Fruit fly (Drosophila melanogaster): Measurements from ENCODE around the gene CG5004.

Gene CG5004

DNA sequence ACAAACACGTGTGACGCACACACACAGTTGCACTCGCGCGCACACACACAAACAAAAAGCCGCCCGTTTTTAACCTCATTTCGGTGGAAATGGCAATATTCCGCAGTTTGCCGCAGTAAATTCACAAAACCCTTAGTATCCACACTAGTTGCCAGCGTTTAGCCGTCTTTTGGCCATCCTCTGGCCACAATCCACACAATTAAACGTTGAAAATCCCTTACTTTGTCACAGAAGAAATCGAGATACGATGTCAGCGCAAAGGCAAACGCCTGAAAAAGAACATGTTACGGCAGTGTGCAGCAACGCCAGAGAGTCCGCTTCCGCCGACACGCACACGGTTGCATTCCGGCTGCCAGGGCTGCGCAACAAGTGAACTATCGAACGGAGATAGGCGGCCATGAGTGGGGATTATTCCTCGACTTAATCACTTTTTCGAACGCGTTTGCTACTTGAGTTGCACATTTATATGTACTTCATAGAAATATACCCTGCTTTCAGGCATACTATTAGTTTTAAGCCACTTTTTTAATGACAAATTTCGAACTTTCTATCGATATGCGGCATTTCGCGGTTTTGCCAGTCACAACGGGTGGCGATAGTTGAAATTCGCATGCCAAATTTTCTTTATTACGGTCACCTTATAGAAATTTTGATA, 40.7 kb downstream of the CG5004 start, which contains the start of gene RpS5a (continued):
- peak; percentile 16 for TF ChIP-seq Jra (GFP tag; optimal IDR thresholded peaks at IDR 0.05)
- peak; percentile 16 for TF ChIP-seq CG32264 (GFP tag; optimal IDR thresholded peaks at IDR 0.05)
- no peak for TF ChIP-seq dl (GFP tag; optimal IDR thresholded peaks at IDR 0.05; ENCODE audit: insufficient read depth in 1 of 2, partially characterized antibody in 2 of 2)

DNA sequence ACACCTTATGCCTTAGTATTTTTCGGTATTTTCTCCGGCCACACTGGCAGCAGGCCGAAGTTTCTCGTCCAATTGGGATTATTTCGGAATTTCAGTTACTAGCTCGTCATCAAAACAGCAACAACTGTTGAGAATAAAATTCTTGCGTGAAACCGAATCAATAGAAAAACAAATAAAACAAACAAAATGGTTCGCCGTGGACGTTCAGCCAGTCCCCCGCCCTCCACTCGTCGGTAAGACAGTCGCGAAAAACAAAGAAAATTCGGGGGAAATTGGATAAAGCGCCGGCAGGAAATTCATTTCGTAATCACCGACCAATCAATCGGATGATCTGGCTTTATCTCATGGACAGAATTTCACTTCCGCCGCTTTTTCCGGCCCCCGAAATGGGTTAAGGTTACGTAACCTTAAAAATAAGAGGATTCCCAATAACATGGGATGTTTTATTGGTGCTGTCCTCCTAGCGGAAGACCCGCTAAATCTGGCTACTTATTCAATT, 41.6 kb downstream of the CG5004 start, which contains the start of gene Chchd2:
Gene Chchd2 (plus strand): TSS at position 51 of the 499 bp plus-strand sequence.
- TF ChIP-seq Sp1 (GFP tag; optimal IDR thresholded peaks at IDR 0.05) (peak; percentile 36), Rel (GFP tag; optimal IDR thresholded peaks at IDR 0.05) (no peak), Rel (tag; optimal IDR thresholded peaks at IDR 0.05) (peak; percentile 84), Hr83 (GFP tag; optimal IDR thresholded peaks at IDR 0.05; ENCODE audit: poor library complexity, severe bottlenecking) (no peak)

DNA sequence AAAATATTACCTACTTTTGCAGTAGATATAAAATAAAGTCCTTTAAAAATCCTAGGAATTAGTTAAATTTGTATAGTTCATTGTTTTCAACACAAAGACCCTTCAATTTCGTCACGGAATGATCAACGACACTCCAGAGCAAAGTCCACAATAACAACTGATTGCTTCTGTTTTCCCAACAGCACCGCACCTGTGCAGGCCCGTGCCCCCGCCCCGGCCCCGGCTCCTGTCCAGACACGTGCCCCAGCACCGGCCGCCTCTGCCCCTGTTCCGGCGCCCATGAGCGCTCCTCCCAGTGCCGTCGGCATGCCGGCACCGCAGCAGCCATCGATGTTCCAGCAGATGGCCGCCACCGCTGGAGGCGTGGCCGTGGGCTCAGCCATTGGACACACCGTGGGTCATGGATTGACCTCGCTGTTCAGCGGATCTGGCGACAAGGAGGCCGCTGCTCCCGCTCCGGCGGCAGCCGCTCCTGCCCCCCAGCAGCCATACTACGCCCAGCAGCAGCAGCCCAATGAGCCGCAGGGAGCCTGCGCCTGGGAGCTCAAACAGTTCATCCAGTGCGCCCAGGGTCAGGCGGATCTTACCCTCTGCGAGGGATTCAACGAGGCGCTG, 42.4 kb downstream of the CG5004 start:
- TF ChIP-seq lola (GFP tag; optimal IDR thresholded peaks at IDR 0.05), result no peak
- no peak for TF ChIP-seq woc (GFP tag; optimal IDR thresholded peaks at IDR 0.05)
- no peak for TF ChIP-seq ey (GFP tag; optimal IDR thresholded peaks at IDR 0.05)
- no peak for TF ChIP-seq Vsx2 (GFP tag; optimal IDR thresholded peaks at IDR 0.05; ENCODE audit: partially characterized antibody)
- TF ChIP-seq Dfd (GFP tag; optimal IDR thresholded peaks at IDR 0.05), result peak; percentile 98

DNA sequence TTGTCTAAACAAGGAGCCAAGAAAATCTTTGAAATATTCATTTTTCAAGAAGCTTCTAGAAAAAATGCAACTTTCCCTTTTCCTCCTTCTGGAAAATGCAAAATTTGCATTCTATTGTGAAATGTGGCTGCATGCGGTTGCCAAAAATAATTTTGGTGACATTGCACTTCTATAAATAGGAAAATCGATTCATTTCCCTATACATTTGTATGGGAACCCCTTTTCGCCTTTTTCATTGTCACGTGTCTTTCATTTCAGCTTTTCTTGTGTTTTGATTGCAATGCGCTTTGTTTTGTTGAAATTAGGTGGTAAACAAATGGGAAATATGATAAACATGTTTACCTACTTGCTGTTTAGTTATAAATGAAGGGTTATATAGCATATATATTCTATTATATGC, 43.3 kb downstream of the CG5004 start:
- TF ChIP-seq Rel (GFP tag; optimal IDR thresholded peaks at IDR 0.05) (no peak), Rel (tag; optimal IDR thresholded peaks at IDR 0.05) (peak; percentile 84), Hr78 (GFP tag; optimal IDR thresholded peaks at IDR 0.05) (no peak)

DNA sequence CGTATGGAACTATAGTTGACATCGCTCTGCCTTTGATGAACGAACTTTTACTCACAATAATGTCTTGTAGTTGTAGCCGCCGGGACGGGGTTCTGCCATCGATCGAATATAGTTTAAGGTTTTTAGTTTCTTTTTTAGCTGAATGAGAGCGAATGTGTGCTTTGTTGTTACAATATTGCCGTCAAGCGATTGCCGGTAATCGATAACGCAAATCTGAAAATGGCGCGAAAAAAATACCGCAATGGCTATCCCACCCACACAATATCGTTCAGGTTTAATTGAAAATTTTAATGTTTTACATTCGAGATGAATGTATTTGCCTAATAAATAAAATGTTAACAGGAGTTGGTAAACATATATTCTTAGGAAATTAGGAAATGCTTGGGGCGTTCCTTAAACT, 51.7 kb downstream of the CG5004 start, which contains the start of gene xmas:
Gene xmas (minus strand): TSS at position 191 of the 400 bp plus-strand sequence.
- TF ChIP-seq CG32264 (GFP tag; optimal IDR thresholded peaks at IDR 0.05) (no peak), lola (GFP tag; optimal IDR thresholded peaks at IDR 0.05) (no peak), Myc (optimal IDR thresholded peaks at IDR 0.05) (no peak), tai (GFP tag; optimal IDR thresholded peaks at IDR 0.05) (no peak), sv (GFP tag; optimal IDR thresholded peaks at IDR 0.05) (no peak), Mio (GFP tag; optimal IDR thresholded peaks at IDR 0.05) (no peak), fru (GFP tag; optimal IDR thresholded peaks at IDR 0.05) (no peak), h (GFP tag; optimal IDR thresholded peaks at IDR 0.05) (no peak), Hr78 (GFP tag; optimal IDR thresholded peaks at IDR 0.05) (no peak), dmrt93B (GFP tag; optimal IDR thresholded peaks at IDR 0.05) (no peak), HLH106 (tag; optimal IDR thresholded peaks at IDR 0.05) (no peak), CG9705 (GFP tag; optimal IDR thresholded peaks at IDR 0.05) (no peak), rgr (GFP tag; optimal IDR thresholded peaks at IDR 0.05) (no peak), Vsx2 (GFP tag; optimal IDR thresholded peaks at IDR 0.05; ENCODE audit: partially characterized antibody) (no peak), Hr83 (GFP tag; optimal IDR thresholded peaks at IDR 0.05; ENCODE audit: poor library complexity, severe bottlenecking) (no peak), sage (GFP tag; optimal IDR thresholded peaks at IDR 0.05) (no peak), jim (GFP tag; optimal IDR thresholded peaks at IDR 0.05) (no peak), pan (optimal IDR thresholded peaks at IDR 0.05) (no peak), psq (GFP tag; optimal IDR thresholded peaks at IDR 0.05) (no peak), br (GFP tag; optimal IDR thresholded peaks at IDR 0.05) (no peak)

DNA sequence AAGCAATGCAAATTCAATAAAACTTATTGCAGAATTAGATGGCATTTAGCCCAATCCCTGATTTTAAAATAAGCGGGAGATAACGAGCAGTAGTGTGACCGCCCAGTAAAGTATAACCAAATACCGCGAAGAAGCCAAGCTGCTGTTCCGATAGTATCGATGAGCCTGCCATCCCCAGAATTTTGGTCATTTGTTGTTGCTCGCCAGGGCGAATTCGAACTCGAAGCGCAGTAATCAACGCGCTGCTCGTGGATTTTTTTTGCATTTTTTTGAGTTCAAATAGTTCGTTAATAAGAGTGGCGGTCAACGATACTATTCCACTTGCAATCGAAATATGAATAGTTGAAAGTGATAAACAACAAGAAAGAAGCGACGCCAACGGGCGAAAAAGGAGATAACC, 52.4 kb downstream of the CG5004 start, which contains the start of gene baz:
Gene baz (plus strand): TSS at position 188 of the 400 bp plus-strand sequence.
- TF ChIP-seq psq (GFP tag; optimal IDR thresholded peaks at IDR 0.05), result peak; percentile 1
- peak; percentile 12 for TF ChIP-seq Sp1 (GFP tag; optimal IDR thresholded peaks at IDR 0.05)
- TF ChIP-seq Rel (GFP tag; optimal IDR thresholded peaks at IDR 0.05), result no peak
- peak; percentile 59 for TF ChIP-seq Rel (tag; optimal IDR thresholded peaks at IDR 0.05)
- no peak for TF ChIP-seq brk (GFP tag; optimal IDR thresholded peaks at IDR 0.05)

Measured in whole organism, wandering third instar larva.